Worm (Caenorhabditis elegans): ENCODE results near the gene let-754.
A peak's percentile ranks its signal among the peaks of the same experiment; 100 is the strongest.

The let-754 gene

ce11 chrIII:7947677-7948076 lies 5.4 kb downstream of the let-754 start:
- TF ChIP-seq D2030.7 (GFP tag; IDR thresholded peaks at IDR 0.05) (no peak), lin-40 (tag; optimal IDR thresholded peaks at IDR 0.05) (no peak), zfh-2 (GFP tag; conservative IDR thresholded peaks at IDR 0.05) (no peak), akir-1 (GFP tag; optimal IDR thresholded peaks at IDR 0.05) (no peak), B0035.1 (tag; optimal IDR thresholded peaks at IDR 0.05) (no peak), tbp1 (GFP tag; optimal IDR thresholded peaks at IDR 0.05) (no peak), nhr-90 (tag; optimal IDR thresholded peaks at IDR 0.05) (no peak), snpc-1.3 (tag; optimal IDR thresholded peaks at IDR 0.05; ENCODE audit: insufficient read depth) (no peak), die-1 (tag; optimal IDR thresholded peaks at IDR 0.05) (no peak), attf-6 (GFP tag; IDR thresholded peaks at IDR 0.05) (no peak), mel-28 (tag; optimal IDR thresholded peaks at IDR 0.05; ENCODE audit: borderline replicate concordance) (no peak), nhr-179 (tag; optimal IDR thresholded peaks at IDR 0.05) (no peak), nhr-80 (tag; optimal IDR thresholded peaks at IDR 0.05) (no peak), ets-4 (GFP tag; optimal IDR thresholded peaks at IDR 0.05) (no peak)

ce11 chrIII:7946968-7947491 lies 6.1 kb downstream of the let-754 start, which contains the start of gene gsto-1:
Gene gsto-1, minus strand, starts transcription at chrIII:7947018.
- TF ChIP-seq cebp-1 (GFP tag; IDR thresholded peaks at IDR 0.05), result no peak
- TF ChIP-seq cebp-1 (tag; optimal IDR thresholded peaks at IDR 0.05), result no peak
- peak; percentile 19 for TF ChIP-seq nhr-80 (tag; optimal IDR thresholded peaks at IDR 0.05)
- no peak for TF ChIP-seq T07F8.4 (tag; optimal IDR thresholded peaks at IDR 0.05)
- no peak for TF ChIP-seq tbp1 (GFP tag; optimal IDR thresholded peaks at IDR 0.05)
- no peak for TF ChIP-seq F57C9.4 (tag; optimal IDR thresholded peaks at IDR 0.05)
- TF ChIP-seq ztf-26 (tag; optimal IDR thresholded peaks at IDR 0.05), result no peak

ce11 chrIII:7941417-7941816 lies 11.7 kb downstream of the let-754 start, which contains the start of gene kle-2:
Gene kle-2, plus strand, starts transcription at chrIII:7941717.
- TF ChIP-seq Y95B8A.8 (GFP tag; IDR thresholded peaks at IDR 0.05) (no peak), snpc-4 (GFP tag; optimal IDR thresholded peaks at IDR 0.05) (no peak), snpc-4 (tag; optimal IDR thresholded peaks at IDR 0.05) (no peak), F10E7.11 (tag; optimal IDR thresholded peaks at IDR 0.05) (no peak), nhr-90 (tag; optimal IDR thresholded peaks at IDR 0.05) (no peak), nfyb-1 (GFP tag; IDR thresholded peaks at IDR 0.05) (no peak), aptf-3 (GFP tag; IDR thresholded peaks at IDR 0.05) (no peak), unc-130 (GFP tag; optimal IDR thresholded peaks at IDR 0.05) (no peak), B0336.3 (GFP tag; IDR thresholded peaks at IDR 0.05) (no peak), dpl-1 (GFP tag; optimal IDR thresholded peaks at IDR 0.05) (no peak), rec-8 (tag; optimal IDR thresholded peaks at IDR 0.05) (no peak), let-526 (GFP tag; IDR thresholded peaks at IDR 0.05) (no peak), repo-1 (tag; optimal IDR thresholded peaks at IDR 0.05) (no peak), Y56A3A.18 (GFP tag; IDR thresholded peaks at IDR 0.05) (no peak), T07F8.4 (tag; optimal IDR thresholded peaks at IDR 0.05) (no peak), pha-4 (tag; optimal IDR thresholded peaks at IDR 0.05) (no peak), die-1 (tag; optimal IDR thresholded peaks at IDR 0.05) (no peak), madf-10 (tag; optimal IDR thresholded peaks at IDR 0.05) (no peak), F37B4.10 (GFP tag; IDR thresholded peaks at IDR 0.05) (no peak), lin-26 (GFP tag; IDR thresholded peaks at IDR 0.05) (no peak)

Measured in whole organism, young adult.